Worm (Caenorhabditis elegans): ENCODE measurements around the gene K02A2.5.

ce11 chrII:7458706-7459105 lies 46.9 kb upstream of the K02A2.5 start, which contains the start of gene D1022.5:
- no peak for TF ChIP-seq unc-39 (tag; optimal IDR thresholded peaks at IDR 0.05)
- TF ChIP-seq ceh-39 (tag; optimal IDR thresholded peaks at IDR 0.05): no peak
- no peak for TF ChIP-seq blmp-1 (tag; optimal IDR thresholded peaks at IDR 0.05)
- no peak for TF ChIP-seq nhr-237 (tag; optimal IDR thresholded peaks at IDR 0.05)
- TF ChIP-seq nhr-28 (tag; optimal IDR thresholded peaks at IDR 0.05): no peak
- TF ChIP-seq lin-13 (tag; optimal IDR thresholded peaks at IDR 0.05): no peak
- TF ChIP-seq ztf-11 (tag; optimal IDR thresholded peaks at IDR 0.05): no peak
- TF ChIP-seq nhr-76 (tag; optimal IDR thresholded peaks at IDR 0.05): no peak
- no peak for TF ChIP-seq ces-1 (GFP tag; optimal IDR thresholded peaks at IDR 0.05)
- TF ChIP-seq snpc-4 (tag; optimal IDR thresholded peaks at IDR 0.05): no peak
- TF ChIP-seq elt-3 (tag; optimal IDR thresholded peaks at IDR 0.05): no peak
- TF ChIP-seq lsy-2 (tag; optimal IDR thresholded peaks at IDR 0.05): no peak

Data from whole organism, mixed stage, embryonic.